Fruit fly (Drosophila melanogaster) whole organism, adult: ENCODE data around the gene CG5888.

ENCODE experiments used
- CG11617 ChIP-seq: fragments of 200-800 bp; sonication (Bioruptor generic); optimal IDR thresholded peaks from 2 replicates; lab custom pipeline; 2017; ENCODE audit warnings: mild to moderate bottlenecking, missing biosample characterization, missing genetic modification reagents, missing genetic modification characterization
- CG12768 ChIP-seq: fragments of 200-800 bp; sonication (Bioruptor generic); optimal IDR thresholded peaks from 2 replicates; lab custom pipeline; 2017; ENCODE audit warnings: missing biosample characterization, missing genetic modification characterization, mild to moderate bottlenecking, moderate library complexity, missing genetic modification reagents
- CG14711 ChIP-seq: fragments of 200-800 bp; sonication (Bioruptor generic); optimal IDR thresholded peaks from 2 replicates; lab custom pipeline; 2018; ENCODE audit warnings: missing biosample characterization, mild to moderate bottlenecking, missing genetic modification characterization, moderate library complexity
- CG1620 ChIP-seq: fragments of 200-800 bp; sonication (Bioruptor generic); optimal IDR thresholded peaks from 2 replicates; lab custom pipeline; 2016; ENCODE audit warnings: missing biosample characterization, missing genetic modification characterization
- CG33017 ChIP-seq: fragments of 200-800 bp; sonication (Bioruptor generic); optimal IDR thresholded peaks from 2 replicates; lab custom pipeline; 2018; ENCODE audit warnings: missing biosample characterization, mild to moderate bottlenecking, missing genetic modification characterization, moderate library complexity
- CG5204 ChIP-seq: fragments of 200-800 bp; sonication (Bioruptor generic); optimal IDR thresholded peaks from 2 replicates; lab custom pipeline; 2016; ENCODE audit warnings: missing biosample characterization, missing genetic modification characterization
- CG7045 ChIP-seq: fragments of 200-800 bp; sonication (Bioruptor generic); optimal IDR thresholded peaks from 2 replicates; lab custom pipeline; 2017; ENCODE audit warnings: missing biosample characterization, mild to moderate bottlenecking, missing genetic modification characterization
- CG7101 ChIP-seq: fragments of 200-800 bp; sonication (Bioruptor generic); optimal IDR thresholded peaks from 2 replicates; lab custom pipeline; 2018; ENCODE audit warnings: missing biosample characterization, mild to moderate bottlenecking, missing genetic modification characterization, moderate library complexity
- Clk ChIP-seq: fragments of 200-800 bp; sonication (Bioruptor generic); optimal IDR thresholded peaks from 2 replicates; lab custom pipeline; 2017; ENCODE audit warnings: missing biosample characterization, missing genetic modification characterization
- Crg-1 ChIP-seq: fragments of 200-800 bp; sonication (Bioruptor generic); optimal IDR thresholded peaks from 2 replicates; lab custom pipeline; 2016; ENCODE audit warnings: missing biosample characterization, missing genetic modification characterization
- Hr96 ChIP-seq: fragments of 200-800 bp; sonication (Bioruptor generic); optimal IDR thresholded peaks from 2 replicates; lab custom pipeline; 2016; ENCODE audit warnings: missing biosample characterization, missing genetic modification characterization
- Mnt ChIP-seq: fragments of 200-800 bp; sonication (Bioruptor generic); optimal IDR thresholded peaks from 2 replicates; lab custom pipeline; 2016; ENCODE audit warnings: missing biosample characterization, mild to moderate bottlenecking, missing genetic modification characterization
- bab1 ChIP-seq: fragments of 200-800 bp; sonication (Bioruptor generic); optimal IDR thresholded peaks from 3 replicates; lab custom pipeline; 2019; ENCODE audit warnings: missing biosample characterization, mild to moderate bottlenecking, missing genetic modification characterization, moderate library complexity
- cic ChIP-seq: fragments of 200-800 bp; sonication (Bioruptor generic); optimal IDR thresholded peaks from 2 replicates; lab custom pipeline; 2017; ENCODE audit warnings: missing biosample characterization, mild to moderate bottlenecking, missing genetic modification characterization, moderate library complexity
- cnc ChIP-seq, 2 experiments: fragments of >200 bp; optimal IDR thresholded peaks; 2 replicates each; lab custom pipeline; 2017
- kay ChIP-seq: fragments of 200-800 bp; sonication (Bioruptor generic); peaks from one replicate; lab custom pipeline; 2016; ENCODE audit warnings: missing biosample characterization, missing genetic modification characterization, borderline replicate concordance
- ovo ChIP-seq: fragments of 200-800 bp; sonication (Bioruptor generic); optimal IDR thresholded peaks from 2 replicates; lab custom pipeline; 2016; ENCODE audit warnings: missing biosample characterization, missing genetic modification characterization
- pad ChIP-seq: fragments of 200-800 bp; sonication (Bioruptor generic); optimal IDR thresholded peaks from 3 replicates; lab custom pipeline; 2017; ENCODE audit warnings: missing biosample characterization, missing genetic modification characterization, mild to moderate bottlenecking, moderate library complexity, missing genetic modification reagents
- tj ChIP-seq: fragments of 200-800 bp; sonication (Bioruptor generic); optimal IDR thresholded peaks from 3 replicates; lab custom pipeline; 2017; ENCODE audit warnings: missing biosample characterization, mild to moderate bottlenecking, missing genetic modification characterization, moderate library complexity
- toe ChIP-seq: fragments of 200-800 bp; sonication (Bioruptor generic); optimal IDR thresholded peaks from 2 replicates; lab custom pipeline; 2016; ENCODE audit warnings: missing biosample characterization, missing genetic modification characterization

The CG5888 gene

dm6 chr2L:16448451-16449206 lies at the start of gene CG5888:
Gene CG5888 (minus strand): TSS chr2L:16448469.
- TF ChIP-seq bab1 (GFP tag; lab: Kevin White, UChicago) (no peak), kay (GFP tag; lab: Kevin White, UChicago) (peak; percentile 63), Crg-1 (GFP tag; lab: Kevin White, UChicago) (no peak), CG33017 (tag; lab: Kevin White, UChicago) (peak; percentile 45), CG11617 (GFP tag; lab: Kevin White, UChicago) (peak; percentile 72), tj (GFP tag; lab: Kevin White, UChicago) (peak; percentile 66), CG7045 (GFP tag; lab: Kevin White, UChicago) (peak; percentile 33), Mnt (GFP tag; lab: Kevin White, UChicago) (no peak), CG7101 (tag; lab: Kevin White, UChicago) (peak; percentile 48), cnc (optimal IDR thresholded peaks at IDR 0.05; lab: Kevin White, UChicago) (no peak), CG14711 (no peak), ovo (GFP tag; lab: Kevin White, UChicago) (no peak), CG12768 (peak; percentile 25), Clk (GFP tag; lab: Kevin White, UChicago) (no peak), toe (GFP tag; lab: Kevin White, UChicago) (no peak)

DNA sequence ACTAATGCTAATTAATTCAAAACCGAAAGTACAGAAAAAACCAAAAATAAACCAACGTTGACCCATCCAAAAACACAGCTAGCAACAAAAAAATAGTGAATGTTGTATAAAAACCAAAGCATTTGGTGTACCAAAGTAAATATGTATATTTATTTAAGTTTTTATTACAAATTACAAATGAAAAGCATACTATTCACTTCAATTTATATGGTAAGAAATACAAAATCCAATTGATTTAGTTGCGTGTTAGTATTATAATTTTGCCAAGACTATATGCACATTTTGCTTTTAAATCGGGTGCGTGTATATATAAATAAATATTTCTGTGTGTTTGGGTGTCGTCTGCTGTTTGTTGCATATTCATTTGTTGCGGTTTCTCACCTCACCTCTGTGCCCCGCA lies 48.9 kb upstream of the CG5888 start:
- TF ChIP-seq CG12768 (no peak), kay (GFP tag; lab: Kevin White, UChicago) (peak; percentile 71)

dm6 chr2L:16495193-16495780 lies 47.0 kb upstream of the CG5888 start:
- TF ChIP-seq CG1620 (peak; percentile 26), bab1 (GFP tag; lab: Kevin White, UChicago) (no peak), pad (GFP tag; lab: Kevin White, UChicago) (no peak), ovo (GFP tag; lab: Kevin White, UChicago) (peak; percentile 5), cic (GFP tag; lab: Kevin White, UChicago) (no peak), CG7045 (GFP tag; lab: Kevin White, UChicago) (no peak), cnc (optimal IDR thresholded peaks at IDR 0.05; lab: Kevin White, UChicago) (no peak), kay (GFP tag; lab: Kevin White, UChicago) (no peak), CG7101 (tag; lab: Kevin White, UChicago) (peak; percentile 84), Mnt (GFP tag; lab: Kevin White, UChicago) (peak; percentile 8), Clk (GFP tag; lab: Kevin White, UChicago) (no peak), Hr96 (GFP tag; lab: Kevin White, UChicago) (no peak), CG12768 (no peak), tj (GFP tag; lab: Kevin White, UChicago) (peak; percentile 59), CG5204 (GFP tag; lab: Kevin White, UChicago) (peak; percentile 70), CG11617 (GFP tag; lab: Kevin White, UChicago) (peak; percentile 78), CG14711 (no peak), Crg-1 (GFP tag; lab: Kevin White, UChicago) (no peak), CG33017 (tag; lab: Kevin White, UChicago) (peak; percentile 90), toe (GFP tag; lab: Kevin White, UChicago) (no peak)

DNA sequence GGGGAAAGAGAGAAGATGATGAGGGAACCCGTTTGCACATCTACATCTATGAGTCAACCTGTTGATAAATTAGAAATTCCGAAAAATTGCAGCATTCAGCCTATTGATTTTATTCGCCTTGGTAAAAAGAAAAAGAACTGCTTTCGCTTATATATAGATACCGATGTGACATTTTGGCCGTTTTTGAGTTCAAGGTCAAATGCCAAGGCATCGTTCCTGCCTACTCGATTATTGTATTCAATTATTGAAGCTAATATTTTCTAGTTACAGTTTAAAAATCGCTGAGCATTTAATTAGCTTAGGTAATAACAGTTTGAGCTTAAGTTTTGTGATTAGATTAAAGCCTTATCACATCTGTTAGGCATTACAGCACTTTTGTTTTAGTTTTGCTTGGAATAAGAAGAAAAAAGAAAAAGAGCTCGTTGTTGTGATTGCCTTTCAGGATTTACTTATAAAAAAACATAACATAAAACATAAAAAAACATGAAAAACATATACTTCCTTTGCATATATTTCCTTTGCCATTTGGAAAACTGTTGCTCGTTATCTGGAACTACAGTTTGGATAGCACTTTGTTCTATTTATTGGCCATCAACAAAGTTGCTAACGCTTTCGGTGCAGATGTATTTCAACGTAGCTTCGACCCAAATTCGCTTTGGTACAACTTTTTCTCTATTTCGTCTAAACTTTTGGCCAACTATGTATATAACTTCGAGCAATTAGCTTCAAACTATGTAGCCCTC lies 45.9 kb upstream of the CG5888 start:
- TF ChIP-seq cnc (optimal IDR thresholded peaks at IDR 0.05; lab: Kevin White, UChicago), result no peak
- peak; percentile 91 for TF ChIP-seq kay (GFP tag; lab: Kevin White, UChicago)

- TF ChIP-seq Hr96 (GFP tag; lab: Kevin White, UChicago) (peak; percentile 31), CG5204 (GFP tag; lab: Kevin White, UChicago) (peak; percentile 80), pad (GFP tag; lab: Kevin White, UChicago) (peak; percentile 19), CG1620 (peak; percentile 40), bab1 (GFP tag; lab: Kevin White, UChicago) (peak; percentile 83), CG12768 (peak; percentile 74), ovo (GFP tag; lab: Kevin White, UChicago) (no peak), CG33017 (tag; lab: Kevin White, UChicago) (peak; percentile 83), cic (GFP tag; lab: Kevin White, UChicago) (no peak), tj (GFP tag; lab: Kevin White, UChicago) (peak; percentile 44), CG11617 (GFP tag; lab: Kevin White, UChicago) (peak; percentile 70), Mnt (GFP tag; lab: Kevin White, UChicago) (no peak), toe (GFP tag; lab: Kevin White, UChicago) (peak; percentile 50), CG7101 (tag; lab: Kevin White, UChicago) (peak; percentile 77), Clk (GFP tag; lab: Kevin White, UChicago) (peak; percentile 43), CG7045 (GFP tag; lab: Kevin White, UChicago) (peak; percentile 76), kay (GFP tag; lab: Kevin White, UChicago) (peak; percentile 92), Crg-1 (GFP tag; lab: Kevin White, UChicago) (peak; percentile 38), cnc (optimal IDR thresholded peaks at IDR 0.05; lab: Kevin White, UChicago) (no peak), CG14711 (peak; percentile 65)
Measured at dm6 chr2L:16492617-16493203, 44.4 kb upstream of the CG5888 start.
